Fruit fly (Drosophila melanogaster): ENCODE data around the gene CG15888.

CG15888 gene

DNA sequence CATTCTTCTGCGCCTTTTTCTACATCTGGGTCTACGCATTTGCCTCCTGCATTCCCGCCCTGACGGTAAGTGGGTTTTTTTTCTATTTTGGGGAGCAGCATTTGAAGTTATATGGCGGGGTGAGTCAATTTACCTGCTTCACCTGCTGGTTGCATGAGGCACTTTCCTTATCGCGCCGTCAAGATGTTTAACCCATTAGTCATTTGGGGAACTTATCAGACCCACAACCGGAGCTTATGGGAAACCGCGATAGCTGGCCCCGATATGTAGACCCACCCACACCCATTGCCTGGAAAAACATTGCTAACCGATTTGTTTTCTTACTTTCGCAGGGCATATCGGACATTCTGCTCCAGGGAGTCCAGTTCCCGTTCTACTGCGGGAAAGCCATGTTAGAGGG, 24.6 kb downstream of the CG15888 start:
- TF ChIP-seq dmrt93B (GFP tag; optimal IDR thresholded peaks at IDR 0.05) (no peak), CrebA (GFP tag; optimal IDR thresholded peaks at IDR 0.05; ENCODE audit: borderline replicate concordance) (no peak), pan (optimal IDR thresholded peaks at IDR 0.05) (no peak), Vsx2 (GFP tag; optimal IDR thresholded peaks at IDR 0.05; ENCODE audit: partially characterized antibody) (no peak), jim (GFP tag; optimal IDR thresholded peaks at IDR 0.05) (no peak), psq (GFP tag; optimal IDR thresholded peaks at IDR 0.05) (no peak), Hr78 (GFP tag; optimal IDR thresholded peaks at IDR 0.05) (no peak), fru (GFP tag; optimal IDR thresholded peaks at IDR 0.05) (no peak), usp (GFP tag; optimal IDR thresholded peaks at IDR 0.05) (no peak)

- TF ChIP-seq fru (GFP tag; optimal IDR thresholded peaks at IDR 0.05) = peak; percentile 6
- no peak for TF ChIP-seq usp (GFP tag; optimal IDR thresholded peaks at IDR 0.05)
- peak in 1 of 2 experiments; percentile 14 for TF ChIP-seq foxo (GFP tag; optimal IDR thresholded peaks at IDR 0.05)
- TF ChIP-seq Dfd (GFP tag; optimal IDR thresholded peaks at IDR 0.05) = no peak
- no peak for TF ChIP-seq psq (GFP tag; optimal IDR thresholded peaks at IDR 0.05)
- TF ChIP-seq Hr83 (GFP tag; optimal IDR thresholded peaks at IDR 0.05; ENCODE audit: poor library complexity, severe bottlenecking) = peak; percentile 55
- TF ChIP-seq Sp1 (GFP tag; optimal IDR thresholded peaks at IDR 0.05) = no peak
- TF ChIP-seq Vsx2 (GFP tag; optimal IDR thresholded peaks at IDR 0.05; ENCODE audit: partially characterized antibody) = no peak
- no peak for TF ChIP-seq tai (GFP tag; optimal IDR thresholded peaks at IDR 0.05)
- no peak for TF ChIP-seq Mio (GFP tag; optimal IDR thresholded peaks at IDR 0.05)
- TF ChIP-seq lola (GFP tag; optimal IDR thresholded peaks at IDR 0.05) = no peak
- no peak for TF ChIP-seq CrebA (GFP tag; optimal IDR thresholded peaks at IDR 0.05; ENCODE audit: borderline replicate concordance)
- TF ChIP-seq ey (GFP tag; optimal IDR thresholded peaks at IDR 0.05) = no peak
- no peak for TF ChIP-seq GATAd (GFP tag; optimal IDR thresholded peaks at IDR 0.05)
- peak; percentile 39 for TF ChIP-seq h (GFP tag; optimal IDR thresholded peaks at IDR 0.05)
- no peak for TF ChIP-seq OdsH (GFP tag; optimal IDR thresholded peaks at IDR 0.05)
- no peak for TF ChIP-seq Hr78 (GFP tag; optimal IDR thresholded peaks at IDR 0.05)
- no peak for TF ChIP-seq Myc (optimal IDR thresholded peaks at IDR 0.05)
- no peak for TF ChIP-seq br (GFP tag; optimal IDR thresholded peaks at IDR 0.05)
- TF ChIP-seq N (GFP tag; optimal IDR thresholded peaks at IDR 0.05) = no peak
- TF ChIP-seq rgr (GFP tag; optimal IDR thresholded peaks at IDR 0.05) = peak; percentile 53
- TF ChIP-seq Hnf4 (GFP tag; optimal IDR thresholded peaks at IDR 0.05) = no peak
- TF ChIP-seq brk (GFP tag; optimal IDR thresholded peaks at IDR 0.05) = no peak
- no peak for TF ChIP-seq pan (optimal IDR thresholded peaks at IDR 0.05)
- TF ChIP-seq woc (GFP tag; optimal IDR thresholded peaks at IDR 0.05) = peak; percentile 77
- no peak for TF ChIP-seq jim (GFP tag; optimal IDR thresholded peaks at IDR 0.05)
- TF ChIP-seq CG9705 (GFP tag; optimal IDR thresholded peaks at IDR 0.05) = no peak
- TF ChIP-seq sv (GFP tag; optimal IDR thresholded peaks at IDR 0.05) = no peak
- no peak for TF ChIP-seq Rel (GFP tag; optimal IDR thresholded peaks at IDR 0.05)
- peak; percentile 58 for TF ChIP-seq Rel (tag; optimal IDR thresholded peaks at IDR 0.05)
- TF ChIP-seq sage (GFP tag; optimal IDR thresholded peaks at IDR 0.05) = no peak
- no peak for TF ChIP-seq dsf (GFP tag; optimal IDR thresholded peaks at IDR 0.05; ENCODE audit: borderline replicate concordance)
- TF ChIP-seq Jra (GFP tag; optimal IDR thresholded peaks at IDR 0.05) = no peak
- TF ChIP-seq CG32264 (GFP tag; optimal IDR thresholded peaks at IDR 0.05) = no peak
- TF ChIP-seq HLH106 (tag; optimal IDR thresholded peaks at IDR 0.05) = peak; percentile 28
- TF ChIP-seq dmrt93B (GFP tag; optimal IDR thresholded peaks at IDR 0.05) = no peak
- TF ChIP-seq Abd-B (GFP tag; optimal IDR thresholded peaks at IDR 0.05) = no peak
- TF ChIP-seq Dif (GFP tag; optimal IDR thresholded peaks at IDR 0.05; ENCODE audit: partially characterized antibody) = peak; percentile 65
- no peak for TF ChIP-seq dl (GFP tag; optimal IDR thresholded peaks at IDR 0.05; ENCODE audit: insufficient read depth in 1 of 2, partially characterized antibody in 2 of 2)
These were observed 26.1 kb downstream of the CG15888 start, which contains the start of gene CG11686 for dm6 chr3R:13260114-13260673. Gene CG11686, plus strand, starts transcription at chr3R:13260356.

Data from whole organism, wandering third instar larva.